Fruit fly (Drosophila melanogaster) whole organism, embryonic: Measurements from ENCODE around the gene RpL7.

Source experiments
- CG11560 ChIP-seq: fragments of 200-800 bp; sonication (Bioruptor generic); IDR thresholded peaks from 3 replicates; pipeline ENCODE4 v1.3.6; 2022; ENCODE audit warnings: missing biosample characterization, missing genetic modification characterization
- CG13296 ChIP-seq: fragments of 200-800 bp; sonication (Bioruptor generic); optimal IDR thresholded peaks from 3 replicates; lab custom pipeline; 2018; ENCODE audit warnings: missing biosample characterization, mild to moderate bottlenecking, missing genetic modification characterization
- CG14014 ChIP-seq: fragments of 200-800 bp; sonication (Bioruptor generic); IDR thresholded peaks from 2 replicates; pipeline ENCODE4 v1.3.6; 2022; ENCODE audit warnings: missing biosample characterization, missing genetic modification characterization
- CG14965 ChIP-seq: fragments of 200-800 bp; sonication (Bioruptor generic); optimal IDR thresholded peaks from 2 replicates; lab custom pipeline; 2016; ENCODE audit warnings: missing biosample characterization, missing genetic modification characterization, borderline replicate concordance
- CG16813 ChIP-seq: fragments of 200-800 bp; sonication (Bioruptor generic); IDR thresholded peaks from 3 replicates; pipeline ENCODE4 v1.3.6; 2022; ENCODE audit warnings: missing biosample characterization, missing genetic modification characterization; ENCODE audit not compliant: partially characterized antibody
- Camta ChIP-seq: fragments of 200-800 bp; sonication (Bioruptor generic); optimal IDR thresholded peaks from 2 replicates; lab custom pipeline; 2016; ENCODE audit warnings: missing biosample characterization, missing genetic modification characterization
- Dbx ChIP-seq: fragments of 200-800 bp; sonication (Bioruptor generic); IDR thresholded peaks from 3 replicates; pipeline ENCODE4 v1.3.6; 2022; ENCODE audit warnings: missing biosample characterization, missing genetic modification characterization
- Xrp1 ChIP-seq: fragments of 200-800 bp; sonication (Bioruptor generic); IDR thresholded peaks from 2 replicates; pipeline ENCODE4 v1.3.6; 2022; ENCODE audit warnings: missing biosample characterization, missing genetic modification characterization
- YL-1 ChIP-seq: fragments of 200-800 bp; sonication (Bioruptor generic); optimal IDR thresholded peaks from 3 replicates; lab custom pipeline; 2017; ENCODE audit warnings: missing biosample characterization, mild to moderate bottlenecking, missing genetic modification characterization
- emc ChIP-seq: fragments of 200-800 bp; sonication (Bioruptor generic); optimal IDR thresholded peaks from 2 replicates; lab custom pipeline; 2016; ENCODE audit warnings: missing biosample characterization, missing genetic modification characterization
- grn ChIP-seq: fragments of 200-800 bp; sonication (Bioruptor generic); optimal IDR thresholded peaks from 3 replicates; lab custom pipeline; 2017; ENCODE audit warnings: missing biosample characterization, missing genetic modification characterization
- lov ChIP-seq, 2 experiments: fragments of 200-800 bp in 1 of 2; fragments of >200 bp in 1 of 2; sonication (Bioruptor generic) in 1 of 2; IDR thresholded peaks in 1 of 2; optimal IDR thresholded peaks in 1 of 2; 2 replicates in 1 of 2; 3 replicates in 1 of 2; pipeline versions ENCODE4 v1.3.6 to Lab custom; 2017 to 2022; ENCODE audit warnings: missing biosample characterization in 1 of 2, missing genetic modification characterization in 1 of 2
- psq ChIP-seq: fragments of 200-800 bp; sonication (Bioruptor generic); optimal IDR thresholded peaks from 2 replicates; lab custom pipeline; 2017; ENCODE audit warnings: missing biosample characterization, missing genetic modification characterization
- yki ChIP-seq: fragments of >200 bp; optimal IDR thresholded peaks from 3 replicates; lab custom pipeline; 2018

dm6 chr2L:10226213-10226723 lies 25.5 kb downstream of the RpL7 start:
- TF ChIP-seq emc (GFP tag; lab: Kevin White, UChicago), result no peak
- TF ChIP-seq yki, result no peak
- TF ChIP-seq Xrp1 (GFP tag; lab: Robert Waterston, UW), result no peak
- TF ChIP-seq CG14965 (GFP tag; lab: Kevin White, UChicago), result no peak
- TF ChIP-seq CG14014 (GFP tag; lab: Robert Waterston, UW), result no peak
- no peak for TF ChIP-seq Camta (GFP tag; lab: Kevin White, UChicago)
- no peak for TF ChIP-seq YL-1 (GFP tag; lab: Kevin White, UChicago)
- TF ChIP-seq CG11560 (tag; lab: Robert Waterston, UW), result no peak
- TF ChIP-seq Dbx (GFP tag; lab: Robert Waterston, UW), result no peak
- TF ChIP-seq CG16813 (GFP tag; lab: Robert Waterston, UW), result no peak
- no peak for TF ChIP-seq psq (GFP tag; lab: Kevin White, UChicago)
- TF ChIP-seq CG13296 (GFP tag; lab: Kevin White, UChicago), result no peak
- no peak for TF ChIP-seq lov (optimal IDR thresholded peaks at IDR 0.05; lab: Kevin White, UChicago)
- TF ChIP-seq lov (GFP tag; IDR thresholded peaks at IDR 0.05; lab: Robert Waterston, UW), result no peak
- TF ChIP-seq grn (GFP tag; lab: Kevin White, UChicago), result no peak
